Worm (Caenorhabditis elegans): ENCODE measurements around the gene lgc-14.

- no peak for TF ChIP-seq med-1 (GFP tag; optimal IDR thresholded peaks at IDR 0.05; ENCODE audit: insufficient read depth)
- TF ChIP-seq ref-1 (GFP tag; conservative IDR thresholded peaks at IDR 0.05): no peak
These were observed 48.8 kb downstream of the lgc-14 start, which contains the start of gene F57G12.2 for ce11 chrX:12160002-12160690.
